Fruit fly (Drosophila melanogaster): Measurements from ENCODE around the gene CG31643.

The CG31643 gene

DNA sequence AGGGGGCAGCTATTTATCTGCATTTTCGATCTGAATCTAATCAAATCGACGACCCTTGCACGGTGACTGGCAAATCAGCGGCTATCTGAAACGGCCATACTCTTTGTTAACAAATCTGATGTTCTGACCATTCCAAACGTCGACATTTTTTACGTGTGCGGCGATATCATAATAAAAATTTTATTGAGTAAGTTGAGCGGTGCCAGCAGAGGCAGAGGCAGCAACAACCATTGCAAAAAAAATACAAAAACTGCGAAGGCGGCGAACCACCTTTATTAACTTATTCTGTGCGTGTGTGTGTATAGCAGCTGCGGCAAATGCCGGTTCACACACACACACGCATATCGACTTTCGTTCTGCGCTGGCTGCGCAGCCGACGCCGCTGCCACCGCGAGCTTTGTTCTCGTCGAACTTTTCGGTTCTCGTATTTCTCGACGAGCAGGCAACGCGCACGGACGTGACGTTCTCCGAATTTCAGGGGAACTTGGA lies 44.3 kb downstream of the CG31643 start, which contains the start of gene Kr-h1 (continued):
- TF ChIP-seq Pdp1 (GFP tag; optimal IDR thresholded peaks at IDR 0.05): no peak
- TF ChIP-seq stc (GFP tag; IDR thresholded peaks at IDR 0.05): 0 out of 2 replicates have a peak, but pooled peaks have one; percentile 21
- no peak for TF ChIP-seq sens-2 (GFP tag; IDR thresholded peaks at IDR 0.05)
- peak; percentile 96 for TF ChIP-seq chinmo (GFP tag; IDR thresholded peaks at IDR 0.05; ENCODE audit: partially characterized antibody)
- TF ChIP-seq CG12155 (GFP tag; optimal IDR thresholded peaks at IDR 0.05): peak; percentile 72
- TF ChIP-seq exex (tag; optimal IDR thresholded peaks at IDR 0.05): peak; percentile 68
- no peak for TF ChIP-seq CG2199 (GFP tag; IDR thresholded peaks at IDR 0.05)
- peak; percentile 54 for TF ChIP-seq mirr (GFP tag; optimal IDR thresholded peaks at IDR 0.05)
- no peak for TF ChIP-seq CG15514 (GFP tag; optimal IDR thresholded peaks at IDR 0.05)
- no peak for TF ChIP-seq Aef1 (GFP tag; IDR thresholded peaks at IDR 0.05)
- peak; percentile 72 for TF ChIP-seq CG13894 (tag; optimal IDR thresholded peaks at IDR 0.05)
- peak; percentile 85 for TF ChIP-seq rib (GFP tag; IDR thresholded peaks at IDR 0.05)
- TF ChIP-seq Jarid2 (GFP tag; optimal IDR thresholded peaks at IDR 0.05): peak; percentile 33
- TF ChIP-seq B-H2 (GFP tag; optimal IDR thresholded peaks at IDR 0.05): peak; percentile 27
- TF ChIP-seq Adf1 (GFP tag; IDR thresholded peaks at IDR 0.05): peak; percentile 100
- TF ChIP-seq so (GFP tag; IDR thresholded peaks at IDR 0.05): 0 out of 3 replicates have a peak, but pooled peaks have one; percentile 35

DNA sequence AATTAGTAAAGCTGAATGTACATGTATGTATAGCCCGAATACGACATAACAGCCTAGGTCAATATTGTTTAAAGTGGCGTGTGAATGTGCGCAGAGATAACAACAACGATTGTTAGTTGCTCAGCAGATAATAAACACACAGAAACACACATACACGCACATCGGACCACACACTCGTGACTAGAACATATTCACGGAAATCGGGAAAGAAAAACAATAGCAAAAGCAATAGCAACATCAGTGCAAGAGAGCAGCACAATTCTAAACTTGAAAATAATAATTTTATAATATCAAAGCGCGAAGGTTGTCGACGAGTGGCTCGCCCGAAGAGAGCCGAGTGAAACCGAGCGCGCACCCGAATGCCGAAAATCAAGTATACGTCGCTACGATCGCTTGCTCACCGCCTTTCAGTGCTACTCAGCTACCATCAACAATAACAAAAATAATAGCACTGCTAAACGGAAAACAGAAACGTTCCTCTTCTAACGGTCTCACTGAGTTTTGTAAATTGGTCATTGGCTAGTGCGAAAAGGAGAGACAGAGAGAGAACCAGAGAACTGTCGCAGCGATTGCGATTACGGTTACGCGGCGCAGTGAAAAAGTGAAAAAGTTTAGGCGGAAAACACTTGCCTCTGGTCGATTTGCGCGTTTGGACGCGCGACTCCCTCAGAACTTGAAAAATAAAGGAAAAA lies 45.2 kb downstream of the CG31643 start:
- TF ChIP-seq knrl (GFP tag; IDR thresholded peaks at IDR 0.05; ENCODE audit: partially characterized antibody) (no peak), Aef1 (GFP tag; IDR thresholded peaks at IDR 0.05) (peak; percentile 17; the same call in 1 of the 3 replicates), trh (GFP tag; optimal IDR thresholded peaks at IDR 0.05) (no peak), unpg (GFP tag; optimal IDR thresholded peaks at IDR 0.05) (peak; percentile 15), hkb (optimal IDR thresholded peaks at IDR 0.05) (no peak), hkb (GFP tag; IDR thresholded peaks at IDR 0.05) (0 out of 2 replicates have a peak, but pooled peaks have one; percentile 16), Med (GFP tag) (peak; percentile 73), CG15514 (GFP tag; optimal IDR thresholded peaks at IDR 0.05) (no peak), Fer2 (tag; optimal IDR thresholded peaks at IDR 0.05) (peak; percentile 7), PHDP (tag; optimal IDR thresholded peaks at IDR 0.05) (peak; percentile 40), gce (GFP tag; IDR thresholded peaks at IDR 0.05) (no peak), Eip74EF (GFP tag; optimal IDR thresholded peaks at IDR 0.05) (peak in 1 of 2 experiments; percentile 88), prd (optimal IDR thresholded peaks at IDR 0.05) (no peak), prd (GFP tag; IDR thresholded peaks at IDR 0.05) (no peak), ind (GFP tag; optimal IDR thresholded peaks at IDR 0.05) (no peak), sqz (GFP tag; optimal IDR thresholded peaks at IDR 0.05) (no peak), CG6689 (GFP tag; IDR thresholded peaks at IDR 0.05) (no peak), ftz-f1 (GFP tag; optimal IDR thresholded peaks at IDR 0.05) (peak; percentile 96), Ets97D (GFP tag; optimal IDR thresholded peaks at IDR 0.05) (no peak), CG18619 (GFP tag; optimal IDR thresholded peaks at IDR 0.05) (peak; percentile 26), CG9876 (GFP tag; optimal IDR thresholded peaks at IDR 0.05) (no peak), CG2120 (GFP tag; optimal IDR thresholded peaks at IDR 0.05) (peak; percentile 4), CG7372 (GFP tag; IDR thresholded peaks at IDR 0.05) (0 out of 2 replicates have a peak, but pooled peaks have one; percentile 51), aop (GFP tag; IDR thresholded peaks at IDR 0.05) (no peak), Hey (tag; optimal IDR thresholded peaks at IDR 0.05) (peak; percentile 73), tup (GFP tag; optimal IDR thresholded peaks at IDR 0.05) (no peak), CG15269 (tag; optimal IDR thresholded peaks at IDR 0.05) (no peak), CG10209 (GFP tag; optimal IDR thresholded peaks at IDR 0.05) (peak; percentile 34), CG17568 (GFP tag; optimal IDR thresholded peaks at IDR 0.05) (peak; percentile 54), CG13123 (GFP tag; optimal IDR thresholded peaks at IDR 0.05) (no peak), NFAT (GFP tag; IDR thresholded peaks at IDR 0.05) (peak; percentile 14; the same call in 1 of the 2 replicates), dimm (GFP tag; IDR thresholded peaks at IDR 0.05) (no peak), CG1233 (GFP tag; optimal IDR thresholded peaks at IDR 0.05) (peak; percentile 2), mirr (GFP tag; optimal IDR thresholded peaks at IDR 0.05) (peak; percentile 98), CG12299 (tag; optimal IDR thresholded peaks at IDR 0.05) (no peak)

Data from whole organism, embryonic.